Worm (Caenorhabditis elegans): ENCODE data around the gene ins-17.

DNA sequence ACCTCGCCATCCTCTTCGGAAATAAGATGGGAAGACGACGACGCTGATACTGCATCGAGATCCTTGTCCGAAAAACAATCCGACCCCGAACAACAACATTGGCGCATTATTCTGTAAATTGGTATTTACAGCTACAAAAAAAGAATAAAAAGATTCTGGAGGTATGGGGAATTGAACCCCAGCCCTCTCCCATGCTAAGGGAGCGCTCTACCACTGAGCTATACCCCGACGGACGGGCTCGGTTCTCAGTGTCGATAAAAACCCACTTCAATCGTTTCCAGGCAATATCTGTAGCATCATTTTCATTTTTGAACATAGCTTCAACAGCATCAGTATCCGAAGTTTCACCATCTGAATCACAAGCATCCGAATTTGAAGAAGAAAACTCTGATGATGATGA lies 48.6 kb downstream of the ins-17 start:
- TF ChIP-seq unc-62 (GFP tag; optimal IDR thresholded peaks at IDR 0.05) (no peak), let-526 (GFP tag; IDR thresholded peaks at IDR 0.05) (no peak), madf-10 (tag; optimal IDR thresholded peaks at IDR 0.05) (no peak), efl-1 (GFP tag; optimal IDR thresholded peaks at IDR 0.05) (no peak), ztf-22 (GFP tag; optimal IDR thresholded peaks at IDR 0.05) (no peak), ama-1 (optimal IDR thresholded peaks at IDR 0.05) (no peak), ama-1 (GFP tag; optimal IDR thresholded peaks at IDR 0.05) (peak in 1 of 2 experiments; percentile 64), snpc-1.3 (tag; optimal IDR thresholded peaks at IDR 0.05; ENCODE audit: insufficient read depth) (no peak), Y67H2A.10 (GFP tag; conservative IDR thresholded peaks at IDR 0.05) (no peak), snpc-4 (GFP tag; optimal IDR thresholded peaks at IDR 0.05) (no peak), snpc-4 (tag; optimal IDR thresholded peaks at IDR 0.05) (peak; percentile 7 to 87 (median 58))

Measured in whole organism, young adult.